Fruit fly (Drosophila melanogaster): ENCODE results near the gene CG45012.

The CG45012 gene

DNA sequence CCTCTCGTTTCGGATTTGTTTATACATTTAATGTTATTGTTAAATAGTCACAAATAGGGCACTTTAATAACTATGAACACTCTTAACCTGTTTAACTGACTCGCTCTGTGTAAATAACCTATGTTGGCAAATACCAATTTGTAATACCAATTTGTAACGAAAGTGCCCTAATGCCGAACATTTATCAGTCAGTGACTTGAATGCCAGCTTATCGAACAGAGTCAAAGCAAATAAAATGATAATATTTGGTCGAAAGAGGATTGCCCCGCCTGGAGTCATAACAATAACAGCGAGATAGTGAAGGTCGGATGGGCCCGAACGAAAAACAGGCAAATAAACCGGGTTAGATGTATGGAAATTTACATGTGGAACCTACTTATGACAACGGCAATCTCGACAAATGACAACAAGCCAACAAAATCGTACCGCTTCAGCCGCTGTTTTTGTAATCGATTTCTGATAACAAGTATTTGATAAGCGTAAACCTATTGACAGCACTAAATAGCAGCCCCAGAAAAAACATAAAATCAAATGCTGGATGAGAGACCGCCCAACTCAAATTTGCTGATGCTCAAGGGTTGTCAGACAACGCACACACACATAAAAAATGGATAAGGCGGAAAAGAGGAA, 10.9 kb downstream of the CG45012 start (continued):
- TF ChIP-seq CG8290 (GFP tag; optimal IDR thresholded peaks at IDR 0.05) (no peak), CG8290 (tag; optimal IDR thresholded peaks at IDR 0.05) (peak in 1 of 2 experiments; percentile 60), CG12104 (GFP tag; optimal IDR thresholded peaks at IDR 0.05) (no peak), CG12659 (GFP tag; optimal IDR thresholded peaks at IDR 0.05) (peak; percentile 24), Lim3 (GFP tag; IDR thresholded peaks at IDR 0.05) (no peak), CG4730 (GFP tag; IDR thresholded peaks at IDR 0.05) (no peak), CG7556 (GFP tag; optimal IDR thresholded peaks at IDR 0.05) (no peak), CG3281 (GFP tag; optimal IDR thresholded peaks at IDR 0.05) (peak; percentile 20), CG6683 (GFP tag; optimal IDR thresholded peaks at IDR 0.05) (no peak), CG31365 (tag; optimal IDR thresholded peaks at IDR 0.05) (no peak), Meics (GFP tag; optimal IDR thresholded peaks at IDR 0.05) (peak; percentile 87), Fer1 (GFP tag; optimal IDR thresholded peaks at IDR 0.05) (peak; percentile 27), CG4854 (GFP tag; optimal IDR thresholded peaks at IDR 0.05) (no peak), CG9932 (GFP tag; IDR thresholded peaks at IDR 0.05) (no peak), CG12071 (GFP tag; optimal IDR thresholded peaks at IDR 0.05) (peak; percentile 27), sim (GFP tag; IDR thresholded peaks at IDR 0.05) (no peak), caup (GFP tag; optimal IDR thresholded peaks at IDR 0.05; ENCODE audit: severe bottlenecking) (peak; percentile 38)

DNA sequence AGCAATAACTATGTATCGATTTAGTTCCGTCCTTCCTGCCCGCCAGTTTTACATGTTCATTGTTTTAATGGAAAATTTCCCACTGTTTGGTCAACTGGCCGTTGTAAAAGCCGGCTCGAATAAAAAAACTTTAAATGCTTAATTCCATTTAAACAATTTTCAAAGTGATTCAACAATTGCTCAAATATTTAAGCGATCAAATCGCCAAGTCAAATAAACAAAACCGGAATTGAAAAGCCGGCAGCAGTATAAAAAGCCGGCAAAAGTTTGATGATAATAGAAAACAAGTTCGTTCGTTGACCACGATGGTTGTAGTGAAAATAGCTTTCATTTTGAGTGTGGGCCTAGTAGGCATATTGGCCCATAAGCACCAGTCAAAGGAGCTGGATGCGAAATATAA, 12.5 kb downstream of the CG45012 start, which contains the start of gene Mal-B1:
Mal-B1 (plus strand) TSS at position 301 of the 400 bp plus-strand sequence.
- TF ChIP-seq CG10959 (GFP tag; IDR thresholded peaks at IDR 0.05) = no peak

DNA sequence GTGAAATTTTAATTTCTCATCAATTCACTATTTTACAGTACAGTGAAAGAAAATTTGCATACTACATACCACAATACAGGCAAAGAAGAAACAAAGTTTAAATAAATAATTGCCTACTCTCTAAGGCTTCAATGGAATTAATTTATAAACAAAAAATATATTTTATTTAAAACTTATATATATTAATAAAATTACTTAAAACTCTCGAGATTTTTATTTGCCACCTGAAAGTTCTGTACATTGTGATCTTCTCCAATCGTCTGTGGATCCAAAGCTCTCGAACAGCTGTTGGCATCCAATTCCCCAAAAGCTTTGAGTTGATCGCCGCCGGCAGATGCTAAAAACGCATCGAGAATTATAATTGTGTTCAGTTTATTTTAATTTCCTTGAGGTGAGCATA, 15.2 kb downstream of the CG45012 start, which contains the start of gene Mal-B2:
Mal-B2 (plus strand) TSS at position 301 of the 400 bp plus-strand sequence.
- TF ChIP-seq Nf-YA (GFP tag; IDR thresholded peaks at IDR 0.05) = no peak
- no peak for TF ChIP-seq zfh1 (GFP tag; IDR thresholded peaks at IDR 0.05)
- TF ChIP-seq wor (GFP tag; IDR thresholded peaks at IDR 0.05) = no peak
- TF ChIP-seq CG31224 (GFP tag; IDR thresholded peaks at IDR 0.05) = no peak
- no peak for TF ChIP-seq klu (GFP tag; IDR thresholded peaks at IDR 0.05)
- peak in 1 of 2 experiments; percentile 15 for TF ChIP-seq Hr51 (GFP tag; optimal IDR thresholded peaks at IDR 0.05)
- TF ChIP-seq eve (GFP tag; optimal IDR thresholded peaks at IDR 0.05) = no peak
- peak; percentile 39; the same call in 1 of the 2 replicates for TF ChIP-seq CG6689 (GFP tag; IDR thresholded peaks at IDR 0.05)
- TF ChIP-seq Meics (GFP tag; optimal IDR thresholded peaks at IDR 0.05) = peak; percentile 2
- no peak for TF ChIP-seq gfzf (GFP tag; optimal IDR thresholded peaks at IDR 0.05)
- TF ChIP-seq Sox102F (GFP tag; optimal IDR thresholded peaks at IDR 0.05) = peak; percentile 29
- no peak for TF ChIP-seq CG2199 (GFP tag; IDR thresholded peaks at IDR 0.05)
- TF ChIP-seq CG16863 (GFP tag; optimal IDR thresholded peaks at IDR 0.05) = no peak
- TF ChIP-seq CG10147 (GFP tag; optimal IDR thresholded peaks at IDR 0.05) = no peak
- no peak for TF ChIP-seq sim (GFP tag; IDR thresholded peaks at IDR 0.05)
- TF ChIP-seq CG6854 (GFP tag; optimal IDR thresholded peaks at IDR 0.05) = no peak
- TF ChIP-seq BtbVII (GFP tag; optimal IDR thresholded peaks at IDR 0.05) = no peak
- TF ChIP-seq bbx (GFP tag; IDR thresholded peaks at IDR 0.05; ENCODE audit: partially characterized antibody) = no peak
- no peak for TF ChIP-seq az2 (GFP tag; optimal IDR thresholded peaks at IDR 0.05)
- no peak for TF ChIP-seq CG12236 (GFP tag; optimal IDR thresholded peaks at IDR 0.05)
- no peak for TF ChIP-seq Sin3A (optimal IDR thresholded peaks at IDR 0.05)
- no peak for TF ChIP-seq CkIIα-i1 (GFP tag; IDR thresholded peaks at IDR 0.05)
- no peak for TF ChIP-seq CG7928 (GFP tag; optimal IDR thresholded peaks at IDR 0.05)
- no peak for TF ChIP-seq CG5245 (GFP tag; optimal IDR thresholded peaks at IDR 0.05)
- TF ChIP-seq crp (GFP tag; optimal IDR thresholded peaks at IDR 0.05) = peak in 1 of 2 experiments; percentile 22
- TF ChIP-seq sug (tag; optimal IDR thresholded peaks at IDR 0.05) = no peak
- TF ChIP-seq dmrt99B (tag; optimal IDR thresholded peaks at IDR 0.05) = peak; percentile 7
- TF ChIP-seq CG18599 (GFP tag; optimal IDR thresholded peaks at IDR 0.05) = no peak
- TF ChIP-seq CG13624 (GFP tag; optimal IDR thresholded peaks at IDR 0.05) = no peak
- peak; percentile 47 for TF ChIP-seq gem (tag; optimal IDR thresholded peaks at IDR 0.05)
- TF ChIP-seq slbo (GFP tag; IDR thresholded peaks at IDR 0.05) = 0 out of 2 replicates have a peak, but pooled peaks have one; percentile 25
- TF ChIP-seq CG3281 (GFP tag; optimal IDR thresholded peaks at IDR 0.05) = no peak
- TF ChIP-seq CG14710 (tag; optimal IDR thresholded peaks at IDR 0.05) = no peak

Measured in whole organism, embryonic.